Worm (Caenorhabditis elegans) whole organism, L1 larva: ENCODE results near the gene lin-18.

Source experiments
- C04F5.9 ChIP-seq: sonication (generic microtip); optimal IDR thresholded peaks from 2 replicates; lab custom pipeline; 2016; ENCODE audit warnings: missing genetic modification characterization, missing compliant biosample characterization
- C16A3.4 ChIP-seq: fragments of 150-350 bp; optimal IDR thresholded peaks from 2 replicates; lab custom pipeline; 2014; ENCODE audit warnings: missing biosample characterization, missing genetic modification characterization
- aly-2 ChIP-seq: fragments of 150-350 bp; optimal IDR thresholded peaks from 2 replicates; lab custom pipeline; 2014; ENCODE audit warnings: missing biosample characterization, missing genetic modification characterization
- ama-1 ChIP-seq: fragments of 150-350 bp; optimal IDR thresholded peaks from 2 replicates; lab custom pipeline; 2014
- ceh-63 ChIP-seq: fragments of 200-800 bp; sonication (Bioruptor generic); optimal IDR thresholded peaks from 2 replicates; lab custom pipeline; 2018; ENCODE audit warnings: mild to moderate bottlenecking, missing genetic modification characterization, missing compliant biosample characterization
- ceh-88 ChIP-seq: fragments of 200-800 bp; sonication (Bioruptor generic); IDR thresholded peaks from 2 replicates; pipeline ENCODE4 v1.3.6; 2022; ENCODE audit warnings: missing genetic modification characterization, missing compliant biosample characterization
- dpl-1 ChIP-seq, 3 experiments: fragments of 150-350 bp in 2 of 3; sonication (generic microtip) in 1 of 3; optimal IDR thresholded peaks; 2 replicates each; lab custom pipeline; 2014 to 2017; ENCODE audit warnings: missing biosample characterization in 3 of 3, missing genetic modification characterization in 3 of 3, missing genetic modification reagents in 3 of 3
- dsc-1 ChIP-seq: sonication (generic microtip); optimal IDR thresholded peaks from 2 replicates; lab custom pipeline; 2016; ENCODE audit warnings: mild to moderate bottlenecking, missing genetic modification characterization, missing compliant biosample characterization
- efl-1 ChIP-seq, 4 experiments: fragments of 150-350 bp; optimal IDR thresholded peaks in 3 of 4; peaks in 1 of 4; 1 replicate in 1 of 4; 2 replicates in 3 of 4; lab custom pipeline; 2014; ENCODE audit warnings: missing biosample characterization in 2 of 4, missing genetic modification characterization in 2 of 4, missing genetic modification reagents in 2 of 4
- egl-27 ChIP-seq, 2 experiments: fragments of 150-350 bp in 1 of 2; sonication (generic microtip); optimal IDR thresholded peaks; 3 replicates each; lab custom pipeline; 2017 to 2018; ENCODE audit warnings: missing biosample characterization in 2 of 2, missing genetic modification characterization in 2 of 2, missing genetic modification reagents in 2 of 2
- elt-2 ChIP-seq: sonication (generic microtip); optimal IDR thresholded peaks from 2 replicates; lab custom pipeline; 2016; ENCODE audit warnings: missing genetic modification characterization, mild to moderate bottlenecking, inconsistent platforms, missing compliant biosample characterization, missing genetic modification reagents
- ets-5 ChIP-seq: fragments of 200-800 bp; sonication (Bioruptor generic); IDR thresholded peaks from 2 replicates; pipeline ENCODE4 v1.3.6; 2022; ENCODE audit warnings: missing genetic modification characterization, missing compliant biosample characterization
- fkh-4 ChIP-seq: sonication (generic microtip); optimal IDR thresholded peaks from 2 replicates; lab custom pipeline; 2016; ENCODE audit warnings: missing compliant biosample characterization, missing genetic modification characterization, borderline replicate concordance
- fkh-8 ChIP-seq: sonication (generic microtip); optimal IDR thresholded peaks from 2 replicates; lab custom pipeline; 2016; ENCODE audit warnings: mild to moderate bottlenecking, missing genetic modification characterization, missing compliant biosample characterization
- grh-1 ChIP-seq: fragments of 200-800 bp; sonication (Bioruptor generic); IDR thresholded peaks from 2 replicates; pipeline ENCODE4 v1.3.6; 2022; ENCODE audit warnings: missing genetic modification reagents, missing genetic modification characterization, missing compliant biosample characterization
- hlh-17 ChIP-seq: fragments of 200-800 bp; sonication (Bioruptor generic); optimal IDR thresholded peaks from 2 replicates; lab custom pipeline; 2018; ENCODE audit warnings: missing genetic modification characterization, mild to moderate bottlenecking, missing compliant biosample characterization, moderate library complexity, borderline replicate concordance
- hlh-4 ChIP-seq: sonication (generic microtip); optimal IDR thresholded peaks from 2 replicates; lab custom pipeline; 2016; ENCODE audit warnings: mild to moderate bottlenecking, missing genetic modification characterization, missing compliant biosample characterization
- hpl-2 ChIP-seq: fragments of 150-350 bp; optimal IDR thresholded peaks from 2 replicates; lab custom pipeline; 2014; ENCODE audit warnings: missing biosample characterization, missing genetic modification reagents, missing genetic modification characterization
- irx-1 ChIP-seq: sonication (generic microtip); optimal IDR thresholded peaks from 2 replicates; lab custom pipeline; 2016; ENCODE audit warnings: missing genetic modification characterization, missing compliant biosample characterization
- isw-1 ChIP-seq: fragments of 200-800 bp; sonication (Bioruptor generic); IDR thresholded peaks from 2 replicates; pipeline ENCODE4 v1.3.6; 2022; ENCODE audit warnings: missing genetic modification characterization, missing compliant biosample characterization
- lin-13 ChIP-seq: fragments of 150-350 bp; optimal IDR thresholded peaks from 2 replicates; lab custom pipeline; 2014; ENCODE audit warnings: missing biosample characterization, missing genetic modification reagents, missing genetic modification characterization
- lin-15B ChIP-seq: fragments of 150-350 bp; sonication (generic microtip); optimal IDR thresholded peaks from 3 replicates; lab custom pipeline; 2014; ENCODE audit warnings: missing biosample characterization, missing genetic modification characterization
- lin-35 ChIP-seq, 2 experiments: fragments of 150-350 bp; optimal IDR thresholded peaks; 2 replicates each; lab custom pipeline; 2014; ENCODE audit warnings: missing biosample characterization in 2 of 2, missing genetic modification characterization in 2 of 2, missing genetic modification reagents in 2 of 2
- lin-39 ChIP-seq: fragments of 150-350 bp; optimal IDR thresholded peaks from 2 replicates; lab custom pipeline; 2014; ENCODE audit warnings: missing biosample characterization, missing genetic modification reagents, missing genetic modification characterization
- nhr-12 ChIP-seq: sonication (generic microtip); optimal IDR thresholded peaks from 2 replicates; lab custom pipeline; 2017; ENCODE audit warnings: missing biosample characterization, missing genetic modification characterization
- nhr-20 ChIP-seq: sonication (generic microtip); optimal IDR thresholded peaks from 2 replicates; lab custom pipeline; 2016; ENCODE audit warnings: mild to moderate bottlenecking, missing genetic modification characterization, missing compliant biosample characterization
- nhr-237 ChIP-seq: fragments of 150-350 bp; optimal IDR thresholded peaks from 2 replicates; lab custom pipeline; 2014; ENCODE audit warnings: missing biosample characterization, missing genetic modification characterization
- nhr-84 ChIP-seq: sonication (generic microtip); optimal IDR thresholded peaks from 2 replicates; lab custom pipeline; 2017; ENCODE audit warnings: missing biosample characterization, missing genetic modification characterization
- nhr-85 ChIP-seq: sonication (generic microtip); peaks from one replicate; lab custom pipeline; 2016; ENCODE audit warnings: missing genetic modification characterization, inconsistent platforms, missing compliant biosample characterization
- nhr-90 ChIP-seq: sonication (generic microtip); optimal IDR thresholded peaks from 2 replicates; lab custom pipeline; 2016; ENCODE audit warnings: mild to moderate bottlenecking, missing genetic modification characterization, missing compliant biosample characterization; ENCODE audit not compliant: poor library complexity
- pax-3 ChIP-seq: fragments of 200-800 bp; sonication (Bioruptor generic); optimal IDR thresholded peaks from 2 replicates; lab custom pipeline; 2018; ENCODE audit warnings: mild to moderate bottlenecking, missing genetic modification characterization, moderate library complexity, missing compliant biosample characterization
- pqm-1 ChIP-seq: sonication (generic microtip); optimal IDR thresholded peaks from 3 replicates; lab custom pipeline; 2017; ENCODE audit warnings: missing biosample characterization, missing genetic modification characterization
- skn-1 ChIP-seq: fragments of 150-350 bp; optimal IDR thresholded peaks from 2 replicates; lab custom pipeline; 2014; ENCODE audit warnings: missing biosample characterization, missing genetic modification characterization
- snpc-4 ChIP-seq: fragments of 150-350 bp; optimal IDR thresholded peaks from 2 replicates; lab custom pipeline; 2014; ENCODE audit warnings: missing biosample characterization, missing genetic modification characterization
- snu-23 ChIP-seq: sonication (generic microtip); optimal IDR thresholded peaks from 2 replicates; lab custom pipeline; 2016; ENCODE audit warnings: missing genetic modification characterization, missing compliant biosample characterization
- sox-4 ChIP-seq: sonication (generic microtip); optimal IDR thresholded peaks from 2 replicates; lab custom pipeline; 2016; ENCODE audit warnings: missing genetic modification characterization, missing compliant biosample characterization
- sptf-1 ChIP-seq: fragments of 150-350 bp; optimal IDR thresholded peaks from 2 replicates; lab custom pipeline; 2014; ENCODE audit warnings: missing biosample characterization, missing genetic modification characterization
- swsn-7 ChIP-seq: sonication (generic microtip); optimal IDR thresholded peaks from 2 replicates; lab custom pipeline; 2016; ENCODE audit warnings: missing genetic modification characterization, missing compliant biosample characterization
- unc-62 ChIP-seq: fragments of 150-350 bp; optimal IDR thresholded peaks from 2 replicates; lab custom pipeline; 2014; ENCODE audit warnings: missing biosample characterization, missing genetic modification reagents, missing genetic modification characterization
- unc-98 ChIP-seq: fragments of 200-800 bp; sonication (Bioruptor generic); IDR thresholded peaks from 2 replicates; pipeline ENCODE4 v1.3.6; 2022; ENCODE audit warnings: missing genetic modification characterization, missing compliant biosample characterization
- zag-1 ChIP-seq: fragments of 150-350 bp; optimal IDR thresholded peaks from 2 replicates; lab custom pipeline; 2014; ENCODE audit warnings: missing biosample characterization, missing genetic modification characterization

Gene lin-18

DNA sequence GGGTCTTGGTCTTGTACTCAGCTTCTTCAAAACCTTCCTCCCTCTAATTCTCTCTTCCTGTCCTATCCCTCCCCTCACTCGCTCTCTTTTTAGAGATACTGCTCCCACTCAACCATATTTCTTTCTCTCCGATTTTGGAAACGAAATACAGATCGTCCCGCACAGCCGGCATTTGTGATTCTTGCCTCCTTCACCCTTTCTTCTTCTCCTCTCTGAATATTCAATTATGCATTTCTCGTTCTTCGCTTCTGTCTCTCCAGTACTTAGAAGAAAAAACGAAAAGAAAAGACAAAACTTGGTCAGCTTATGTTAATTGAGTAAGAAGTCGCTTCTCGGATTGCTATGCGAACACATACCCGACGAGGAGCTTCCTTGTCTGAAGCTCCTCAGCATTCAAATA, 32.6 kb downstream of the lin-18 start:
- TF ChIP-seq pax-3 (tag; lab: Kevin White, UChicago) = no peak
- TF ChIP-seq efl-1 (optimal IDR thresholded peaks at IDR 0.05; lab: Kevin White, UChicago) = no peak
- peak in 1 of 2 experiments; percentile 34 for TF ChIP-seq efl-1 (GFP tag; optimal IDR thresholded peaks at IDR 0.05 in 1 of 2; lab: Kevin White, UChicago)
- no peak for TF ChIP-seq fkh-4 (tag; lab: Kevin White, UChicago)

- TF ChIP-seq hlh-4 (no peak), dpl-1 (GFP tag; optimal IDR thresholded peaks at IDR 0.05; lab: Kevin White, UChicago) (no peak), ceh-88 (GFP tag; lab: Robert Waterston, UW) (no peak), sox-4 (tag; lab: Kevin White, UChicago) (no peak), sptf-1 (no peak), unc-62 (GFP tag; lab: Kevin White, UChicago) (no peak), hlh-17 (no peak), ets-5 (GFP tag; lab: Robert Waterston, UW) (no peak)
Measured at ce11 chrX:3991652-3992051, 33.3 kb downstream of the lin-18 start.

DNA sequence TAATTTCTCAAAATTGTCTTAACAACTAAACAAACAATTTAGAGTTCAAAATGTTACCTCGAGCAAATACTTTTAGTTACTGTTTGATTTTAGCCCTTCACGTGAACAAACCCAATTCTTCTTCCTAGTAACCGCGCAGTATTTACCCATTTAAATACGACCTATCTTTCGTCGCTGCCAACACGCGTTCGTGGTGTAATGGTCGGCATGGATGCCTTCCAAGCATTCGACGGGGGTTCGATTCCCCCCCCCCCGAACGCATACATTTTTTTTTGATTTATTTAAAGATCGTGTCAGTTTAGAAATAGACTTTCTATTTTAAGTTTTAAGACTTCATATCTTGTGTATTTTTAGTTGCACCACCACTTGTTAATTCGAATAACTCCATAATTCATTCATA, 36.1 kb downstream of the lin-18 start:
- TF ChIP-seq swsn-7 (no peak), dsc-1 (tag; lab: Kevin White, UChicago) (no peak), ceh-63 (GFP tag; lab: Kevin White, UChicago) (no peak), egl-27 (tag; optimal IDR thresholded peaks at IDR 0.05; lab: Kevin White, UChicago) (no peak), ceh-88 (GFP tag; lab: Robert Waterston, UW) (0 out of 2 replicates have a peak, but pooled peaks have one; percentile 8), elt-2 (tag; lab: Kevin White, UChicago) (peak; percentile 4), skn-1 (tag; lab: Kevin White, UChicago) (peak; percentile 3), snu-23 (GFP tag; lab: Kevin White, UChicago) (peak; percentile 36), C16A3.4 (tag; lab: Kevin White, UChicago) (peak; percentile 26), lin-35 (GFP tag; optimal IDR thresholded peaks at IDR 0.05; lab: Kevin White, UChicago) (peak in 1 of 2 experiments; percentile 6), nhr-20 (peak; percentile 5), pqm-1 (tag; lab: Kevin White, UChicago) (no peak)

DNA sequence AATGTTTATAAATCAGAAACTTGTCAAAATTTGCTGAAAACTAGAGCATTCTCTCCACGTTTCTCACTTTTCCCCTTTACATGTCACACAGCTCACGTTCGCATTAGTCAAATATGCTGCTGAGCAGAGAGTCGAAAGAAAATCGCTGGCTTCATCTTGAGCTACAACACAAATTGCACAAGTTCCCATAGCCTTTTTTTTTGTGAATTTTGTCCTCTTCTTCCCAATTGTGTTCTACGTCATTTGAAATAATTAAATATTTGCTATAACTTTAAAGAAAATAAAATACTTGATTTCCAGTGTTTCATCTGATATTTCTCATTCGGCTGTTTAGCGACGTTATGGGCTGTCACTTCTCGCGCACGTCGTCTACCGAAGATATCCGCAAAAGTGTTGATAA, 38.7 kb downstream of the lin-18 start, which contains the start of gene R02E12.5:
Gene R02E12.5, plus strand, starts transcription at position 301 of the 400 bp plus-strand sequence.
- TF ChIP-seq lin-15B (tag; lab: Kevin White, UChicago) = no peak
- TF ChIP-seq pqm-1 (tag; lab: Kevin White, UChicago) = no peak
- TF ChIP-seq skn-1 (tag; lab: Kevin White, UChicago) = no peak
- TF ChIP-seq irx-1 (tag; lab: Kevin White, UChicago) = no peak
- no peak for TF ChIP-seq unc-98 (GFP tag; lab: Robert Waterston, UW)
- no peak for TF ChIP-seq lin-39 (tag; lab: Kevin White, UChicago)
- TF ChIP-seq fkh-8 = no peak
- no peak for TF ChIP-seq zag-1 (tag; lab: Kevin White, UChicago)
- TF ChIP-seq aly-2 (tag; lab: Kevin White, UChicago) = no peak
- no peak for TF ChIP-seq nhr-85
- TF ChIP-seq unc-62 (GFP tag; lab: Kevin White, UChicago) = no peak
- TF ChIP-seq nhr-84 (tag; lab: Kevin White, UChicago) = no peak

DNA sequence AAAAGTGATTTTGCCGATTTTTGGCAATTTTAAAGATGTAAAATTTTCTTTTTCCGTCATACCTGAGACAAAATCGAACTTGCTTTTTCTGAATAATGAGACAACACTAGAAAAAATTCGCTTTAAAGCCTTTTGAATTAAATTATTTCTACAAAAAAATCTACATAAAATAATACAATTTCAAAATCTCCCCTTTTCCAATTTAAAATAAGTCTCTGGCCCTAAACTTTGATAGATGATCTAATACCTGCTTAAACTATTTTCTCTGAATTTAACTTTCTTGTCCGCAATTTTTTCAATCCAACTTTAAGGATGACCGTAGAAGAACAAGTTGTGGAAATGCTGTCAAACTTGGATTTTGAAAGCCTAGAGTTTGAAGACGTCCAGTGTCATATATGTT, 44.9 kb downstream of the lin-18 start, which contains the start of gene R02E12.12:
Gene R02E12.12, plus strand, starts transcription at position 301 of the 400 bp plus-strand sequence.
- TF ChIP-seq grh-1 (GFP tag; lab: Robert Waterston, UW) (no peak), egl-27 (tag; optimal IDR thresholded peaks at IDR 0.05; lab: Kevin White, UChicago) (no peak), sox-4 (tag; lab: Kevin White, UChicago) (no peak), ets-5 (GFP tag; lab: Robert Waterston, UW) (no peak), fkh-8 (no peak), snpc-4 (tag; lab: Kevin White, UChicago) (no peak), isw-1 (GFP tag; lab: Robert Waterston, UW) (no peak), ama-1 (no peak), lin-13 (GFP tag; lab: Kevin White, UChicago) (no peak), nhr-237 (tag; lab: Kevin White, UChicago) (no peak), C04F5.9 (no peak), nhr-90 (tag; lab: Kevin White, UChicago) (no peak), ceh-88 (GFP tag; lab: Robert Waterston, UW) (no peak), hpl-2 (no peak), skn-1 (tag; lab: Kevin White, UChicago) (no peak), unc-62 (GFP tag; lab: Kevin White, UChicago) (no peak), nhr-12 (no peak)
